Fruit fly (Drosophila melanogaster): ENCODE measurements around the gene Cp38.

Cp38 gene

DNA sequence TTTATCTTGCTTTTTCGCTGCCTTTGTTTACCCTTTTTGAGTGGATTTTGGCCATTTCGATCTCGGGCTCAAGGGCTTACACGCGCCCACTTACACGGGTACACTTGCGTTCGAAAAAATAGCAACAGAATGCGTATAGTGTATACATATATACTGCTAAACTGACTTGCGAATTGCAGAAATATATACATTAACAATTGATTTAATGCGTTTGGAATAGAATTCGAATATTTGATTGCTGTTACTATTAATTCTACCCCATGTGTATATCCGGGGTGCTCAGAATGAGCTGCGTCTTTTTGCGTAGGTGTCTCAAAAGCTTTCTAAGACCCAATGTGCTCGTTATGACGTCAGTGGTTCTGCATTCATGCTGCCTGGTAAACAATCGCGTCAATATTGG, 11.8 kb downstream of the Cp38 start:
- TF ChIP-seq pan (optimal IDR thresholded peaks at IDR 0.05) (no peak), rgr (GFP tag; optimal IDR thresholded peaks at IDR 0.05) (peak; percentile 9), fru (GFP tag; optimal IDR thresholded peaks at IDR 0.05) (peak; percentile 24)

DNA sequence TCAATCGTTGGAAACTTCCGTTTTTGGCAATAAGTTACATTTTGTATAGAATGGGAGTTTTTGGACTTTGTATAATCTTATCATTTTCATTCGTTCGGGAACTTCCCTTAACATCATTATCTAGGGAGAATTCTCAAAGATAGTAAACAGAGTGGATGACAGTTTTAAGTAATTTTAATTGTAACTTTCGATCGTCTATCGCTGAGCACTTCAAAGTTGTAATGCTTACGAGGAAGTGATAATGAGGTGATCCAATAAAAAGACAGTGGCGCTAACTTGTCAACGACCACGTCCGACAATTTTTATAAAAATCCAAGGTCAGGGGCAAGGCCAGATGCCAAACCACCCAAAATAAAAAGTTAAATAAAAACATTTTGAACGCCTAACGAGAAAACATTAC, 14.7 kb downstream of the Cp38 start:
- TF ChIP-seq foxo (GFP tag; optimal IDR thresholded peaks at IDR 0.05) (no peak), CG32264 (GFP tag; optimal IDR thresholded peaks at IDR 0.05) (no peak), Jra (GFP tag; optimal IDR thresholded peaks at IDR 0.05) (no peak), br (GFP tag; optimal IDR thresholded peaks at IDR 0.05) (no peak), woc (GFP tag; optimal IDR thresholded peaks at IDR 0.05) (no peak), dsf (GFP tag; optimal IDR thresholded peaks at IDR 0.05; ENCODE audit: borderline replicate concordance) (no peak), rgr (GFP tag; optimal IDR thresholded peaks at IDR 0.05) (no peak)

DNA sequence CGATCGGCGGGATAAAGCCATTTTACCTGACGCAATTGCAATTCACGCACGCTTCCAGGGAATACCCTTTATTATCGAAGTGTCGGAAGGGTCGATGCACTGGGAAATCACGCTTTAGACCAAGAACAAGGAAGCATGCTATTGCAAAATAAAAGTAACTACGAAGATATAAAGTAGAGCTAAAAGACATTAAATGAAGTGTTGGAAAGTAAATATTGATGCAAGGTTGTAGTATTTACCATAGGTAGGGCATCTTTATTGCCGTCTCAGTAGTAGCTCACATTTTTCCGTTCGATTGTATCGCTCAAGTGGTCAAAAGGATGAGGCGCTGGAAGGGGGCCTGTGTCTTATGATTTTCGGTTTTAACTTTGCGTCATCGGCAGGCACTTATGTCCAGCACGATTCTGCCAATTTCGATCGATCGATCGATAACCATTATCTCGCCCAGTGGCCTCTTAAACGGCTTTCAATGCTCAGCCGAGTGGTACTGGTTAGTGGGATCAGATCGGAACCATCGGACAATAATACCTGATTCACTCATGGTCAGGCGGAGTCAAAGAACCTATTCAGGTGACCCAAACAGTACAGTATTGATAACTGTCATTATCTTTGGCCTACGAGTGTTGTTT, 16.1 kb downstream of the Cp38 start:
- no peak for TF ChIP-seq psq (GFP tag; optimal IDR thresholded peaks at IDR 0.05)
- TF ChIP-seq foxo (GFP tag; optimal IDR thresholded peaks at IDR 0.05) = peak in 1 of 2 experiments; percentile 31
- TF ChIP-seq ey (GFP tag; optimal IDR thresholded peaks at IDR 0.05) = peak; percentile 12
- no peak for TF ChIP-seq tai (GFP tag; optimal IDR thresholded peaks at IDR 0.05)
- no peak for TF ChIP-seq brk (GFP tag; optimal IDR thresholded peaks at IDR 0.05)
- TF ChIP-seq rgr (GFP tag; optimal IDR thresholded peaks at IDR 0.05) = peak; percentile 20
- peak; percentile 71 for TF ChIP-seq h (GFP tag; optimal IDR thresholded peaks at IDR 0.05)
- no peak for TF ChIP-seq CrebA (GFP tag; optimal IDR thresholded peaks at IDR 0.05; ENCODE audit: borderline replicate concordance)
- no peak for TF ChIP-seq Rel (GFP tag; optimal IDR thresholded peaks at IDR 0.05)
- peak; percentile 75 for TF ChIP-seq Rel (tag; optimal IDR thresholded peaks at IDR 0.05)
- peak; percentile 35 for TF ChIP-seq fru (GFP tag; optimal IDR thresholded peaks at IDR 0.05)

DNA sequence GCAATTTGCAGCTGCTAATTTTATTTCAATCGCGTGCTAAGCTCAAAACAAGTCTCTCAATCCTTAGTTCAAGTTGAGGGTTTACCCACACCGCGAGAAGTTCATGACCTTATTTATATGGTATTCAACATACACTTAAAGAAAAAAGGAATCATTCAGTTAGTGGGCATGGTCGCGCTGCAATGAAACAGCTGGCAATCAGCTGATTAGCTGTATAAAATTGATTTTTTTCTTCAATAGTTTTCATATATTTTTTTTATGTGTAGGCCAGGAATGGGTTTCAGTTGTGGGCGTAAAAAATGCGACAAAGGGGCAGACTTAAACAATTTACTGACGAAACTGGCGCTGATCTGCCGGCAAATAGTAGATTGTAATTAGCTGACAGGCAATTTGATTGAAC, 17.5 kb downstream of the Cp38 start:
- TF ChIP-seq CG9705 (GFP tag; optimal IDR thresholded peaks at IDR 0.05) (no peak), lola (GFP tag; optimal IDR thresholded peaks at IDR 0.05) (no peak), rgr (GFP tag; optimal IDR thresholded peaks at IDR 0.05) (peak; percentile 7)

DNA sequence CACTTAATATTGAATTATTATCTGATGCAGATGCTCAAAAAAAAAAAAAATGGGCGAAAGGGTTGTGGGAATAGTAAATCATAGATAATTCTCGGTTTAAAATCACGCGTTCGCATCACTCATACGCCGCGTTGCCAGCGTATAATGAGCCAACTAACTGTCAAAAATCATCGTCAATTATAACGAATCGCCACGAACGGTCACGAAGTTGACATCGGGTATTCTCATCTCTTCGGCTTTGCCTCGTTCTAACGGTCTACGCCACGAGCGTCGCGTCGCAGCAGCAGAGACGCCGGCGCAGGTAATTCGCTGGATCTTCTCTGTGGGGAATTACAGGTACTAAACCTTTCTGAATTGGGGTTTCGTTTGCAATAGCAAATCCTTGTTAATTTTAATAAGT, 19.7 kb downstream of the Cp38 start:
- TF ChIP-seq h (GFP tag; optimal IDR thresholded peaks at IDR 0.05) (no peak), N (GFP tag; optimal IDR thresholded peaks at IDR 0.05) (no peak), dsf (GFP tag; optimal IDR thresholded peaks at IDR 0.05; ENCODE audit: borderline replicate concordance) (no peak), GATAd (GFP tag; optimal IDR thresholded peaks at IDR 0.05) (no peak), usp (GFP tag; optimal IDR thresholded peaks at IDR 0.05) (no peak), foxo (GFP tag; optimal IDR thresholded peaks at IDR 0.05) (no peak), CrebA (GFP tag; optimal IDR thresholded peaks at IDR 0.05; ENCODE audit: borderline replicate concordance) (no peak), dmrt93B (GFP tag; optimal IDR thresholded peaks at IDR 0.05) (no peak), OdsH (GFP tag; optimal IDR thresholded peaks at IDR 0.05) (no peak), tai (GFP tag; optimal IDR thresholded peaks at IDR 0.05) (no peak), woc (GFP tag; optimal IDR thresholded peaks at IDR 0.05) (no peak), Abd-B (GFP tag; optimal IDR thresholded peaks at IDR 0.05) (no peak), jim (GFP tag; optimal IDR thresholded peaks at IDR 0.05) (no peak), pan (optimal IDR thresholded peaks at IDR 0.05) (no peak), Jra (GFP tag; optimal IDR thresholded peaks at IDR 0.05) (no peak), sv (GFP tag; optimal IDR thresholded peaks at IDR 0.05) (no peak), psq (GFP tag; optimal IDR thresholded peaks at IDR 0.05) (no peak), lola (GFP tag; optimal IDR thresholded peaks at IDR 0.05) (no peak)

DNA sequence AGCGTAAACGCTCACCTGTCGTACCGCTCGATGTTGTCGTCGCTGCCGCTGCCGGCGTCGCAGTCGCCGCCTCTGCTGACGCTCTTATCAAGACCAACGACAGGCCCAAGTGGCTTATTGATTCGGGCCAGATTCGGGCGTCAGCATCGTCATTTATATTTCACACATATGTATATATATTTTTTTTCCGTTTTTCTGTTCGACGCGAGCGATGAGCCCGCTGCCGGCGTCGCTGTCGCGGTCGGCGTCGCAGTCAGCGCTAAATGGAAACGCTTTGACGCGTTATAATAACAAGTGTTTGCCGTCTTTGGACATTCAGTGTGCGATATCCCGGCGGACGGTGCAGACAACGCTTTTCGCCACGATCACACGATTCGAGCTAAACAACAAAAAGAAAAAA, 20.4 kb downstream of the Cp38 start:
- TF ChIP-seq dsf (GFP tag; optimal IDR thresholded peaks at IDR 0.05; ENCODE audit: borderline replicate concordance) = no peak
- TF ChIP-seq br (GFP tag; optimal IDR thresholded peaks at IDR 0.05) = no peak
- TF ChIP-seq Sp1 (GFP tag; optimal IDR thresholded peaks at IDR 0.05) = no peak
- TF ChIP-seq tai (GFP tag; optimal IDR thresholded peaks at IDR 0.05) = no peak
- no peak for TF ChIP-seq Mio (GFP tag; optimal IDR thresholded peaks at IDR 0.05)
- TF ChIP-seq dl (GFP tag; optimal IDR thresholded peaks at IDR 0.05; ENCODE audit: insufficient read depth in 1 of 2, partially characterized antibody in 2 of 2) = no peak
- no peak for TF ChIP-seq HLH106 (tag; optimal IDR thresholded peaks at IDR 0.05)
- no peak for TF ChIP-seq fru (GFP tag; optimal IDR thresholded peaks at IDR 0.05)
- TF ChIP-seq jim (GFP tag; optimal IDR thresholded peaks at IDR 0.05) = no peak

All from whole organism, wandering third instar larva.